Fruit fly (Drosophila melanogaster): ENCODE results near the gene Pi4KIIIalpha.
A peak's percentile ranks its signal among the peaks of the same experiment; 100 is the strongest.

Pi4KIIIalpha gene

DNA sequence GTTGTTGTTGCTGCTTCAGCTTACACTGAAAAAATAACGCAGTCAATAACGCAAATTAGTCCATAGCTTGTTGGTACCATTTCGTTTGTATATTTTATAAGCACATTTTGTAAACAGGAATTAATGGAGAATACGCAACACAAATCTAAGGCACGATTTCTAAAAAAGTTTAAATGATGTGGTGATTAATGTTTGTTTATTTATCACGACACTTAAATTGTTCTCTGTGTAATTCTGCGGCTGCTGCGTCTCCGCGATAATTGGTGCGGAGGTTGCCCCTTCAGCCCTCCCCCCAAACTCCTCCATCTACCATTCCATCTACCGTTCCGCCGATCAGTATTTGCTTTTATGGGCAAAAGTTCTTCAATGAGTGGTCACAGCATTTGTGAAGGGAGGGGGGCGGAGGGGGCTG lies 22.9 kb downstream of the Pi4KIIIalpha start (continued):
- TF ChIP-seq CG8290 (GFP tag; optimal IDR thresholded peaks at IDR 0.05) (peak; percentile 3), CG8290 (tag; optimal IDR thresholded peaks at IDR 0.05) (peak in 1 of 2 experiments; percentile 88), CG12236 (GFP tag; optimal IDR thresholded peaks at IDR 0.05) (peak; percentile 41), kah (GFP tag; optimal IDR thresholded peaks at IDR 0.05) (peak; percentile 30), NC2α (GFP tag; optimal IDR thresholded peaks at IDR 0.05) (no peak), z (GFP tag; IDR thresholded peaks at IDR 0.05) (no peak), da (GFP tag; optimal IDR thresholded peaks at IDR 0.05) (no peak), Nf-YC (tag; optimal IDR thresholded peaks at IDR 0.05) (peak; percentile 57), row (GFP tag; IDR thresholded peaks at IDR 0.05) (peak; percentile 78), CG2199 (GFP tag; IDR thresholded peaks at IDR 0.05) (no peak), sc (optimal IDR thresholded peaks at IDR 0.05) (no peak), sc (GFP tag; optimal IDR thresholded peaks at IDR 0.05) (peak; percentile 26), CrebB (tag; optimal IDR thresholded peaks at IDR 0.05) (peak; percentile 59), Spps (tag; optimal IDR thresholded peaks at IDR 0.05) (no peak), Deaf1 (tag; optimal IDR thresholded peaks at IDR 0.05) (peak; percentile 26), sd (tag; optimal IDR thresholded peaks at IDR 0.05) (peak; percentile 32), tup (GFP tag; optimal IDR thresholded peaks at IDR 0.05) (no peak), CG1603 (tag; optimal IDR thresholded peaks at IDR 0.05) (peak; percentile 84), CG33213 (GFP tag; optimal IDR thresholded peaks at IDR 0.05) (peak; percentile 11), CG14050 (GFP tag; IDR thresholded peaks at IDR 0.05) (peak; percentile 21; the same call in 1 of the 3 replicates), Sin3A (optimal IDR thresholded peaks at IDR 0.05) (no peak), CG18011 (GFP tag; optimal IDR thresholded peaks at IDR 0.05) (peak; percentile 1), shn (GFP tag; optimal IDR thresholded peaks at IDR 0.05) (peak; percentile 47), chm (GFP tag; IDR thresholded peaks at IDR 0.05) (peak; percentile 58), CG30431 (GFP tag; optimal IDR thresholded peaks at IDR 0.05) (peak; percentile 18), CG3726 (GFP tag; IDR thresholded peaks at IDR 0.05) (no peak), ara (GFP tag; IDR thresholded peaks at IDR 0.05) (peak; percentile 34; the same call in 1 of the 2 replicates), gsb-n (tag; optimal IDR thresholded peaks at IDR 0.05) (peak; percentile 38), Doc2 (GFP tag; IDR thresholded peaks at IDR 0.05) (no peak), grn (GFP tag; optimal IDR thresholded peaks at IDR 0.05) (no peak), unpg (GFP tag; optimal IDR thresholded peaks at IDR 0.05) (peak; percentile 81), CG2116 (GFP tag; optimal IDR thresholded peaks at IDR 0.05) (no peak), slbo (GFP tag; IDR thresholded peaks at IDR 0.05) (peak; percentile 56), CG6272 (GFP tag; IDR thresholded peaks at IDR 0.05) (no peak), CG7556 (GFP tag; optimal IDR thresholded peaks at IDR 0.05) (peak; percentile 49), salm (tag; optimal IDR thresholded peaks at IDR 0.05) (peak; percentile 9), CG12104 (GFP tag; optimal IDR thresholded peaks at IDR 0.05) (peak; percentile 28), h (optimal IDR thresholded peaks at IDR 0.05) (no peak), tx (GFP tag; optimal IDR thresholded peaks at IDR 0.05) (no peak), CG13624 (GFP tag; optimal IDR thresholded peaks at IDR 0.05) (peak; percentile 43), CG11504 (tag; optimal IDR thresholded peaks at IDR 0.05) (peak; percentile 80), CG11456 (GFP tag; IDR thresholded peaks at IDR 0.05) (0 out of 3 replicates have a peak, but pooled peaks have one; percentile 13), tna (GFP tag; IDR thresholded peaks at IDR 0.05; ENCODE audit: partially characterized antibody) (no peak), CG5180 (GFP tag; optimal IDR thresholded peaks at IDR 0.05) (peak; percentile 57), CG10462 (GFP tag; optimal IDR thresholded peaks at IDR 0.05) (no peak), CG8924 (tag; optimal IDR thresholded peaks at IDR 0.05) (peak; percentile 73), lov (optimal IDR thresholded peaks at IDR 0.05) (no peak), lov (GFP tag; IDR thresholded peaks at IDR 0.05) (no peak), bcd (GFP tag; optimal IDR thresholded peaks at IDR 0.05) (peak; percentile 62), CG6254 (GFP tag; optimal IDR thresholded peaks at IDR 0.05) (no peak), pum (GFP tag; optimal IDR thresholded peaks at IDR 0.05) (peak; percentile 50), Kr (GFP tag; optimal IDR thresholded peaks at IDR 0.05) (no peak), lmd (GFP tag; IDR thresholded peaks at IDR 0.05) (peak; percentile 50; the same call in 1 of the 2 replicates)
